Worm (Caenorhabditis elegans): ENCODE results near the gene Y62H9A.12.

- TF ChIP-seq dao-5 (tag; optimal IDR thresholded peaks at IDR 0.05): no peak
- no peak for TF ChIP-seq W03F9.2 (tag; optimal IDR thresholded peaks at IDR 0.05)
- no peak for TF ChIP-seq him-1 (tag; optimal IDR thresholded peaks at IDR 0.05)
Observed at ce11 chrX:11931559-11931958, 17.6 kb downstream of the Y62H9A.12 start, which contains the start of gene dot-1.4.
